Worm (Caenorhabditis elegans): ENCODE results near the gene C18A3.3.
"Not testable (repeated sequence)": the region's sequence is repeated elsewhere in the genome, so short reads cannot be mapped to it uniquely, and the experiment has no call there.

Gene C18A3.3

DNA sequence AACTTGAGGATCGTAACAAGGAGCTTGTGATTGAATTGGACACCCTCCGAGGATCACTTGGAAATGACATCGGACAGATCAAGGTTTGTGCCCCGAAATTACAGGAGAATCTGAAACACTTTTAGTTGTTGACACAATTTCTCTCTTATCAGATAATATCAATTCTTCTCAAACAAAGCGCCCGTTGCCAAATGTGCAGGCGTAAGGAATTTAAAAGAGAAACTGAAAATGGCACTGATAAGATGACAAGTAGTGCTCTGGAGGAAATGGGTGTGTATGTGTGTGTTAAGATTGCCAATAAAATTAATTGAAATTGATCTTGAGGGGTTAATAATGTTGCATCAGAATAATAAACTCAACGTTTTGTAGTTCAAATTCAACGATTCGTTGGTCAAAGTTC lies 35.2 kb downstream of the C18A3.3 start (continued):
- no peak for TF ChIP-seq unc-130 (GFP tag; optimal IDR thresholded peaks at IDR 0.05)
- no peak for TF ChIP-seq lin-29 (GFP tag; IDR thresholded peaks at IDR 0.05)
- TF ChIP-seq ceh-82 (tag; optimal IDR thresholded peaks at IDR 0.05): no peak
- no peak for TF ChIP-seq nhr-10 (tag; optimal IDR thresholded peaks at IDR 0.05)
- no peak for TF ChIP-seq Y105C5A.15 (GFP tag; IDR thresholded peaks at IDR 0.05)
- no peak for TF ChIP-seq daf-8 (GFP tag; IDR thresholded peaks at IDR 0.05)
- TF ChIP-seq Y5F2A.4 (GFP tag; optimal IDR thresholded peaks at IDR 0.05): no peak
- no peak for TF ChIP-seq ctbp-1 (GFP tag; IDR thresholded peaks at IDR 0.05)
- no peak for TF ChIP-seq unc-62 (GFP tag; optimal IDR thresholded peaks at IDR 0.05 in 1 of 2)
- TF ChIP-seq unc-62 (tag; optimal IDR thresholded peaks at IDR 0.05): no peak
- TF ChIP-seq lsy-2 (tag; optimal IDR thresholded peaks at IDR 0.05): no peak
- TF ChIP-seq mes-2 (tag; optimal IDR thresholded peaks at IDR 0.05; ENCODE audit: poor library complexity, severe bottlenecking): peak; percentile 9
- no peak for TF ChIP-seq snpc-4 (tag; optimal IDR thresholded peaks at IDR 0.05)
- no peak for TF ChIP-seq zag-1 (tag; optimal IDR thresholded peaks at IDR 0.05)
- no peak for TF ChIP-seq spr-1 (tag; optimal IDR thresholded peaks at IDR 0.05)
- TF ChIP-seq hlh-30 (tag; optimal IDR thresholded peaks at IDR 0.05; ENCODE audit: insufficient read depth): no peak
- TF ChIP-seq mxl-3 (GFP tag; optimal IDR thresholded peaks at IDR 0.05): peak; percentile 17
- no peak for TF ChIP-seq gei-8 (GFP tag; optimal IDR thresholded peaks at IDR 0.05)
- TF ChIP-seq aha-1 (tag): peak; percentile 17
- TF ChIP-seq rbr-2 (tag; optimal IDR thresholded peaks at IDR 0.05): no peak
- TF ChIP-seq ceh-44 (GFP tag; IDR thresholded peaks at IDR 0.05): no peak
- TF ChIP-seq mxl-2 (GFP tag; conservative IDR thresholded peaks at IDR 0.05): no peak
- no peak for TF ChIP-seq zfp-3 (GFP tag; conservative IDR thresholded peaks at IDR 0.05)
- TF ChIP-seq dmd-8 (GFP tag; IDR thresholded peaks at IDR 0.05): no peak
- peak; percentile 77 for TF ChIP-seq dve-1 (tag; optimal IDR thresholded peaks at IDR 0.05; ENCODE audit: insufficient read depth)
- peak; percentile 92 for TF ChIP-seq pqm-1 (tag; optimal IDR thresholded peaks at IDR 0.05)
- peak; percentile 60 for TF ChIP-seq hlh-11 (tag; optimal IDR thresholded peaks at IDR 0.05)
- no peak for TF ChIP-seq sdz-12 (GFP tag; optimal IDR thresholded peaks at IDR 0.05)
- TF ChIP-seq nhr-6 (tag; optimal IDR thresholded peaks at IDR 0.05): no peak

DNA sequence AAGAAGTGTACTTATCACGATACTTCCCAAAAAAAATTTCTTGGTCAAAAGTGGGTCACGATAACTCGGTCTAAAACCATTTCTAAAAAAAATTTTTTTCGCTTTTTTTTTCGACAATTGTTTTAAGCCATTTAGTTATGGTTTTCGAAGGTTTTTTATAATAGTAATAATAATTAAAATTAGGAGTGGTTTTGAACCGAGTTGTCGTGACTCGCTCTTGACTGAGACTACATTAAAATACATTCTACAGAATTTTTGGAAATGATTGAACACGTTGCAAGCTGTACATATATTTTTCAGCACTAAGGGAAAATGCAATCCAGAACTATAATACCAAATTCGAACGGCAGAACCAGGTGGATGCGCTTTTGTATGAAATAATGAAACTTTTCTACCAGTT lies 38.1 kb downstream of the C18A3.3 start, which contains the start of gene F10C1.8:
Gene F10C1.8, plus strand, starts transcription at position 301 of the 400 bp plus-strand sequence.
- TF ChIP-seq unc-130 (GFP tag; optimal IDR thresholded peaks at IDR 0.05) (no peak), lin-39 (tag; optimal IDR thresholded peaks at IDR 0.05) (no peak), daf-19 (GFP tag; conservative IDR thresholded peaks at IDR 0.05) (no peak), spr-3 (GFP tag; optimal IDR thresholded peaks at IDR 0.05) (no peak), skn-1 (tag; optimal IDR thresholded peaks at IDR 0.05) (no peak), lsy-2 (tag; optimal IDR thresholded peaks at IDR 0.05) (no peak), mxl-3 (GFP tag; optimal IDR thresholded peaks at IDR 0.05) (no peak)

DNA sequence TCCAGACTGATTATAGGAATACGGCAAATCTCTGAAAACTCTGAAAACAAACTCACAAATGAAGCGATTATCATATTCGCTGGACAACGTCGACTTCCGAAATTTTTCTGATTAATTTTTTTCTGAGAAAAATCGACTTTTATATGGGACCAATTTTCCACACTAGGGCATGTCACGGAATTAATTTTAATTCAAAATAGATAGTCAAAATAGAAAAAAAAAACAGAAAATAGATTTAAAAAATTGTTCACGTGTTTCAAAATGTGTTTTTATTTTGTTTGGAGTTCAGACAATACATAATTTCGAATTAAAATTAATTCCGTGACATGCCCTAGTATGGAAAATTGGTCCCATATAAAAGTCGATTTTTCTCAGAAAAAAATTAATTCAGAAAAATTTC lies 41.5 kb downstream of the C18A3.3 start, which contains the start of the genes F10C1.3 and F10C1.23:
Gene F10C1.3, minus strand, starts transcription at position 101 of the 400 bp plus-strand sequence.
Gene F10C1.23, plus strand, starts transcription at position 385 of the 400 bp plus-strand sequence.
- TF ChIP-seq Y48G9A.11 (GFP tag; IDR thresholded peaks at IDR 0.05); F26F4.8 (GFP tag; conservative IDR thresholded peaks at IDR 0.05); madf-9 (GFP tag; conservative IDR thresholded peaks at IDR 0.05): not testable (repeated sequence)

DNA sequence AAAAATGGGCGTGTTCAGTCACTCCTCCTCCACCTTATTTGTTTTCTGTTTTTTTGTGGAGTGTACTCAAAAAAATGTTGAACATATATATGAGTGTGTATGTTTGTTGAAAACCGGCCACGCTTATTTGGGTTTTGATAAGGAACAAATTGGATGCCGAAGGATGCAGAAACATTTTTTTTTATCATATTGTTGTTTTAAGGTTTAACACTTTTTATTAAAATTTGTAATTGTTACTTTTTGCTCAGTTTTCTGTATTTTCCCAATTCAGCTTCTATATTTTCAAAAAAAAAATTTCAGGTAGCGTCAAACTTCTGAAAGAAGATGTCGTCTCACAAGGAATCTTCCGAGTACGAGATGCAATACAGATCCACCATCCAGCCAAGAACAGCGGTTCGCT lies 49.2 kb downstream of the C18A3.3 start, which contains the start of gene ifb-1:
Gene ifb-1, plus strand, starts transcription at position 301 of the 400 bp plus-strand sequence.
- TF ChIP-seq ZK337.2 (GFP tag; IDR thresholded peaks at IDR 0.05): no peak
- TF ChIP-seq egl-27 (tag; optimal IDR thresholded peaks at IDR 0.05): no peak
- TF ChIP-seq zfp-2 (tag; optimal IDR thresholded peaks at IDR 0.05): no peak
- no peak for TF ChIP-seq daf-19 (GFP tag; conservative IDR thresholded peaks at IDR 0.05)
- no peak for TF ChIP-seq F44E2.7 (GFP tag; IDR thresholded peaks at IDR 0.05)
- no peak for TF ChIP-seq mep-1 (tag; optimal IDR thresholded peaks at IDR 0.05)
- no peak for TF ChIP-seq daf-8 (GFP tag; IDR thresholded peaks at IDR 0.05)
- no peak for TF ChIP-seq nhr-11 (tag; optimal IDR thresholded peaks at IDR 0.05)
- TF ChIP-seq ceh-32 (tag; optimal IDR thresholded peaks at IDR 0.05; ENCODE audit: poor library complexity): no peak
- no peak for TF ChIP-seq ztf-11 (tag; optimal IDR thresholded peaks at IDR 0.05)
- TF ChIP-seq sdz-12 (GFP tag; optimal IDR thresholded peaks at IDR 0.05): no peak
